Fruit fly (Drosophila melanogaster) whole organism, pupa: ENCODE data around the gene ND-B14.5B.

Experiments
- CG13204 ChIP-seq: fragments of 200-800 bp; sonication (Bioruptor generic); optimal IDR thresholded peaks from 2 replicates; lab custom pipeline; 2018; ENCODE audit warnings: missing biosample characterization, mild to moderate bottlenecking, missing genetic modification characterization, moderate library complexity
- CG15710 ChIP-seq: fragments of 200-800 bp; sonication (Bioruptor generic); optimal IDR thresholded peaks from 2 replicates; lab custom pipeline; 2018; ENCODE audit warnings: missing biosample characterization, mild to moderate bottlenecking, missing genetic modification characterization, moderate library complexity
- CG32121 ChIP-seq: fragments of 200-800 bp; sonication (Bioruptor generic); IDR thresholded peaks from 2 replicates; pipeline ENCODE4 v1.3.6; 2022; ENCODE audit warnings: missing biosample characterization, missing genetic modification characterization
- CG34367 ChIP-seq: fragments of 200-800 bp; sonication (Bioruptor generic); optimal IDR thresholded peaks from 2 replicates; lab custom pipeline; 2018; ENCODE audit warnings: missing biosample characterization, mild to moderate bottlenecking, missing genetic modification characterization
- CG8301 ChIP-seq: fragments of 200-800 bp; sonication (Bioruptor generic); optimal IDR thresholded peaks from 2 replicates; lab custom pipeline; 2018; ENCODE audit warnings: missing biosample characterization, mild to moderate bottlenecking, missing genetic modification characterization
- CG9948 ChIP-seq: fragments of 200-800 bp; sonication (Bioruptor generic); optimal IDR thresholded peaks from 2 replicates; lab custom pipeline; 2018; ENCODE audit warnings: missing biosample characterization, mild to moderate bottlenecking, missing genetic modification characterization, moderate library complexity
- D1 ChIP-seq: fragments of 200-800 bp; sonication (Bioruptor generic); optimal IDR thresholded peaks from 2 replicates; lab custom pipeline; 2018; ENCODE audit warnings: missing biosample characterization, mild to moderate bottlenecking, missing genetic modification characterization, moderate library complexity
- EcR ChIP-seq: fragments of 200-800 bp; sonication (Bioruptor generic); optimal IDR thresholded peaks from 3 replicates; lab custom pipeline; 2019; ENCODE audit warnings: missing biosample characterization, missing genetic modification characterization, mild to moderate bottlenecking, moderate library complexity, missing genetic modification reagents
- Ets98B ChIP-seq: fragments of 200-800 bp; sonication (Bioruptor generic); IDR thresholded peaks from 2 replicates; pipeline ENCODE4 v1.3.6; 2022; ENCODE audit warnings: missing biosample characterization, missing genetic modification characterization
- Pif1A ChIP-seq: fragments of 200-800 bp; sonication (Bioruptor generic); optimal IDR thresholded peaks from 3 replicates; lab custom pipeline; 2016; ENCODE audit warnings: missing biosample characterization, missing genetic modification characterization
- fd96Ca ChIP-seq: fragments of 200-800 bp; sonication (Bioruptor generic); IDR thresholded peaks from 3 replicates; pipeline ENCODE4 v1.3.6; 2022; ENCODE audit warnings: missing biosample characterization, missing genetic modification characterization
- rn ChIP-seq: fragments of 200-800 bp; sonication (Bioruptor generic); IDR thresholded peaks from 2 replicates; pipeline ENCODE4 v1.3.6; 2022; ENCODE audit warnings: missing biosample characterization, missing genetic modification characterization

DNA sequence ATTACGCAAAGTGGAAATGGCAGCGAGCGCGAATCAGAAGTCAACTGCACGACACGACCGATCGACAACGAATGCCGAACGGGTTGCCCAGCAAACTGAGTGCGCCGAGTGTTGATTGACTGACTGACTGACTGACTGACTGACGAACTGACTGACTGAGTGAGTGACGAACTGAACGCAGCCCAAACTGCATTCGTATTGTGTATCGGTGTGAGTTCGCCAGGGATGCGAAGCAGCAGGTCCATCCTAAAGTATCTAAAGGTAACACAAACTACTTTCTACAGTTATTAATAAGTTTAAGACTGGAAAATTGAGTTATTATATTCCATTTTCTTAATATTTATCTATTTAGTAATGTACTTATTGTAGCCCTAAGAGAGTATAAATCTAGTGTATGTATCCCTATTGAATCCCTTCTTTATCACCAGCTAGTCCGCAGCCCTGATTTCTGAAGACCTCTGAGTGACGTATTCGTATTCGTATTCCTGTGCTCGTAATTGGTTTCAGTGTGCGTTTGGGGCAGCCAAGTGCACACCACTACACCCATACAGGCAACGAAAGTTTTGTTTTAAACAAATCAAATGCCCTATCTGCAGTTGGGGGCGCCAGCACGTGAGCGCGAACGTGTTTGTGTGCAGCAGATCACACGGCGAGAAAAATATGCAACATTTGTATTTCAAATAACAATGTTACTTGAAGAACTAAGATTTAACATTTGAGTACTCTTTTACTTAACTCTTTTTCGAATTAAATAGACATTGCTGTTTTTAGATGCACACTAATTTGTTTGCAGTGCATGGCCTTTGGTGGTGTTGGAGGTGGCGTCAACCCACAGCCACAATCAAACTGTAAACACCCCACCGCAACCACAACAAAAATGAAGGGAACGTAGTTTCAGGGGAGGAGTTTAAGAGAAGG, 7.3 kb upstream of the ND-B14.5B start:
- TF ChIP-seq CG8301 (tag; lab: Kevin White, UChicago) (peak; percentile 81), CG15710 (peak; percentile 78), CG13204 (no peak), CG34367 (tag; lab: Kevin White, UChicago) (peak; percentile 67), D1 (tag; lab: Kevin White, UChicago) (peak; percentile 33), Ets98B (GFP tag; lab: Robert Waterston, UW) (peak; percentile 87), Pif1A (GFP tag; lab: Kevin White, UChicago) (peak; percentile 78), fd96Ca (peak; percentile 91), EcR (GFP tag; lab: Kevin White, UChicago) (no peak), CG32121 (GFP tag; lab: Robert Waterston, UW) (peak; percentile 84), rn (GFP tag; lab: Robert Waterston, UW) (peak; percentile 71; the same call in 1 of the 2 replicates), CG9948 (tag; lab: Kevin White, UChicago) (peak; percentile 66)
